Fruit fly (Drosophila melanogaster): ENCODE results near the gene Smyd3.

Smyd3 gene

dm6 chrX:2619651-2620050 is 11.0 kb upstream of the Smyd3 start, which contains the start of the genes Tsp3A and Seipin (continued):
- TF ChIP-seq ERR (GFP tag; optimal IDR thresholded peaks at IDR 0.05) = peak; percentile 82
- no peak for TF ChIP-seq Spps (tag; optimal IDR thresholded peaks at IDR 0.05)
- TF ChIP-seq repo (GFP tag; optimal IDR thresholded peaks at IDR 0.05) = peak; percentile 63
- peak; percentile 89 for TF ChIP-seq zfh1 (GFP tag; IDR thresholded peaks at IDR 0.05)
- TF ChIP-seq CG15011 (GFP tag; optimal IDR thresholded peaks at IDR 0.05) = no peak
- TF ChIP-seq CG1024 (GFP tag; IDR thresholded peaks at IDR 0.05) = peak; percentile 77
- peak; percentile 51 for TF ChIP-seq Gsc (GFP tag; IDR thresholded peaks at IDR 0.05)
- peak; percentile 93 for TF ChIP-seq slbo (GFP tag; IDR thresholded peaks at IDR 0.05)
- peak; percentile 77 for TF ChIP-seq bab2 (GFP tag; optimal IDR thresholded peaks at IDR 0.05)
- TF ChIP-seq Mes4 (GFP tag; optimal IDR thresholded peaks at IDR 0.05) = peak; percentile 74
- TF ChIP-seq Meics (GFP tag; optimal IDR thresholded peaks at IDR 0.05) = peak; percentile 92
- peak; percentile 85 for TF ChIP-seq gsb (GFP tag; IDR thresholded peaks at IDR 0.05)
- TF ChIP-seq mam (GFP tag; optimal IDR thresholded peaks at IDR 0.05) = peak; percentile 84
- peak; percentile 88 for TF ChIP-seq CG15269 (tag; optimal IDR thresholded peaks at IDR 0.05)
- no peak for TF ChIP-seq insv (GFP tag; optimal IDR thresholded peaks at IDR 0.05)
- peak; percentile 80 for TF ChIP-seq CG10209 (GFP tag; optimal IDR thresholded peaks at IDR 0.05)
- TF ChIP-seq CG7786 (GFP tag; optimal IDR thresholded peaks at IDR 0.05) = peak; percentile 85
- TF ChIP-seq Rx (GFP tag; IDR thresholded peaks at IDR 0.05) = peak; percentile 88
- TF ChIP-seq CG7839 (tag; optimal IDR thresholded peaks at IDR 0.05) = no peak
- peak; percentile 73 for TF ChIP-seq dm (GFP tag; optimal IDR thresholded peaks at IDR 0.05)
- TF ChIP-seq ro (GFP tag; IDR thresholded peaks at IDR 0.05) = peak; percentile 6; the same call in 1 of the 2 replicates
- no peak for TF ChIP-seq Hmx (GFP tag; optimal IDR thresholded peaks at IDR 0.05)
- TF ChIP-seq Ravus (GFP tag; IDR thresholded peaks at IDR 0.05) = peak; percentile 41
- TF ChIP-seq twi (tag; optimal IDR thresholded peaks at IDR 0.05) = peak; percentile 37
- TF ChIP-seq CG6854 (GFP tag; optimal IDR thresholded peaks at IDR 0.05) = peak; percentile 86
- no peak for TF ChIP-seq Sry-β (GFP tag; optimal IDR thresholded peaks at IDR 0.05)
- peak; percentile 36 for TF ChIP-seq CG15696 (tag; optimal IDR thresholded peaks at IDR 0.05)
- TF ChIP-seq Kr (GFP tag; optimal IDR thresholded peaks at IDR 0.05) = no peak
- peak; percentile 70 for TF ChIP-seq fd96Cb (tag; optimal IDR thresholded peaks at IDR 0.05)
- peak; percentile 77 for TF ChIP-seq Side (GFP tag; optimal IDR thresholded peaks at IDR 0.05)
- TF ChIP-seq gce (GFP tag; IDR thresholded peaks at IDR 0.05) = peak; percentile 81; the same call in 1 of the 3 replicates
- peak; percentile 69 for TF ChIP-seq CG11398 (GFP tag; optimal IDR thresholded peaks at IDR 0.05)
- TF ChIP-seq CG5953 (GFP tag; IDR thresholded peaks at IDR 0.05) = peak; percentile 74
- TF ChIP-seq vfl (GFP tag; optimal IDR thresholded peaks at IDR 0.05) = peak; percentile 54
- peak; percentile 89 for TF ChIP-seq CG13296 (GFP tag; optimal IDR thresholded peaks at IDR 0.05)
- TF ChIP-seq CG8924 (tag; optimal IDR thresholded peaks at IDR 0.05) = peak; percentile 81
- no peak for TF ChIP-seq sc (optimal IDR thresholded peaks at IDR 0.05)
- no peak for TF ChIP-seq sc (GFP tag; optimal IDR thresholded peaks at IDR 0.05)
- TF ChIP-seq CG33213 (GFP tag; optimal IDR thresholded peaks at IDR 0.05) = peak; percentile 79
- peak; percentile 85 for TF ChIP-seq CG32772 (GFP tag; IDR thresholded peaks at IDR 0.05)
- TF ChIP-seq cas (GFP tag; IDR thresholded peaks at IDR 0.05) = peak; percentile 81
- TF ChIP-seq CG7963 (GFP tag; IDR thresholded peaks at IDR 0.05; ENCODE audit: partially characterized antibody) = peak; percentile 43; the same call in 2 of the 3 replicates
- peak; percentile 65 for TF ChIP-seq Fer2 (tag; optimal IDR thresholded peaks at IDR 0.05)
- TF ChIP-seq dmrt99B (tag; optimal IDR thresholded peaks at IDR 0.05) = no peak
- TF ChIP-seq CG5245 (GFP tag; optimal IDR thresholded peaks at IDR 0.05) = peak; percentile 46
- peak; percentile 84 for TF ChIP-seq CG6765 (GFP tag; optimal IDR thresholded peaks at IDR 0.05)
- TF ChIP-seq crc (GFP tag; optimal IDR thresholded peaks at IDR 0.05) = peak; percentile 79
- peak; percentile 93 for TF ChIP-seq stc (GFP tag; IDR thresholded peaks at IDR 0.05)
- TF ChIP-seq CG3065 (GFP tag; optimal IDR thresholded peaks at IDR 0.05) = no peak
- peak; percentile 58 for TF ChIP-seq ewg (GFP tag; optimal IDR thresholded peaks at IDR 0.05)
- TF ChIP-seq CG18476 (GFP tag; optimal IDR thresholded peaks at IDR 0.05) = peak; percentile 56
- peak; percentile 94 for TF ChIP-seq MBD-R2 (GFP tag; IDR thresholded peaks at IDR 0.05)
